Worm (Caenorhabditis elegans) whole organism, L3 larva: ENCODE data around the gene F13D11.3.

Experiments
- ama-1 ChIP-seq: fragments of 150-350 bp; optimal IDR thresholded peaks from 2 replicates; lab custom pipeline; 2018
- ceh-28 ChIP-seq: fragments of 150-350 bp; optimal IDR thresholded peaks from 2 replicates; lab custom pipeline; 2014; ENCODE audit warnings: missing biosample characterization, missing genetic modification reagents, missing genetic modification characterization
- elt-1 ChIP-seq: fragments of 150-350 bp; optimal IDR thresholded peaks from 2 replicates; lab custom pipeline; 2014; ENCODE audit warnings: missing biosample characterization, missing genetic modification characterization
- lin-15B ChIP-seq: fragments of 150-350 bp; optimal IDR thresholded peaks from 2 replicates; lab custom pipeline; 2014; ENCODE audit warnings: missing biosample characterization, missing genetic modification characterization
- lin-39 ChIP-seq: fragments of 150-350 bp; optimal IDR thresholded peaks from 2 replicates; lab custom pipeline; 2018; ENCODE audit warnings: missing biosample characterization, missing genetic modification reagents, missing genetic modification characterization
- mml-1 ChIP-seq: fragments of 150-350 bp; sonication (generic microtip); optimal IDR thresholded peaks from 3 replicates; lab custom pipeline; 2014; ENCODE audit warnings: missing biosample characterization, missing genetic modification characterization
- nhr-12 ChIP-seq: fragments of 150-350 bp; optimal IDR thresholded peaks from 2 replicates; lab custom pipeline; 2014; ENCODE audit warnings: missing biosample characterization, missing genetic modification characterization
- nhr-76 ChIP-seq: fragments of 150-350 bp; sonication (generic microtip); optimal IDR thresholded peaks from 5 replicates; lab custom pipeline; 2014; ENCODE audit warnings: missing biosample characterization, missing genetic modification characterization
- skn-1 ChIP-seq: fragments of 150-350 bp; optimal IDR thresholded peaks from 2 replicates; lab custom pipeline; 2014; ENCODE audit warnings: missing biosample characterization, missing genetic modification characterization
- unc-39 ChIP-seq: sonication (generic microtip); optimal IDR thresholded peaks from 4 replicates; lab custom pipeline; 2017; ENCODE audit warnings: missing biosample characterization, missing genetic modification characterization
- unc-62 ChIP-seq: fragments of 150-350 bp; sonication (generic microtip); optimal IDR thresholded peaks from 4 replicates; lab custom pipeline; 2014; ENCODE audit warnings: missing biosample characterization, missing genetic modification reagents, missing genetic modification characterization
- zag-1 ChIP-seq: fragments of 150-350 bp; optimal IDR thresholded peaks from 2 replicates; lab custom pipeline; 2014; ENCODE audit warnings: missing biosample characterization, missing genetic modification characterization
- ztf-4 ChIP-seq: fragments of 150-350 bp; optimal IDR thresholded peaks from 2 replicates; lab custom pipeline; 2014; ENCODE audit warnings: missing biosample characterization, missing genetic modification characterization

- no peak for TF ChIP-seq unc-62 (GFP tag; lab: Kevin White, UChicago)
- TF ChIP-seq zag-1 (tag; lab: Kevin White, UChicago), result no peak
- no peak for TF ChIP-seq nhr-76 (tag; lab: Kevin White, UChicago)
- no peak for TF ChIP-seq unc-39 (tag; lab: Kevin White, UChicago)
- no peak for TF ChIP-seq skn-1
- TF ChIP-seq lin-15B, result no peak
- no peak for TF ChIP-seq mml-1 (tag; lab: Kevin White, UChicago)
- TF ChIP-seq lin-39, result no peak
- TF ChIP-seq ceh-28 (tag; lab: Kevin White, UChicago), result no peak
- no peak for TF ChIP-seq nhr-12 (tag; lab: Kevin White, UChicago)
- TF ChIP-seq ztf-4 (tag; lab: Kevin White, UChicago), result no peak
- no peak for TF ChIP-seq ama-1 (lab: Kevin White, UChicago)
- no peak for TF ChIP-seq elt-1 (tag; lab: Kevin White, UChicago)
These were observed 46.4 kb upstream of the F13D11.3 start for ce11 chrX:5852113-5852512.
